Fruit fly (Drosophila melanogaster) whole organism, embryonic: ENCODE data around the gene CG10512.

ENCODE experiments used
- CG10462 ChIP-seq: fragments of 200-800 bp; sonication (Bioruptor generic); optimal IDR thresholded peaks from 2 replicates; lab custom pipeline; 2016; ENCODE audit warnings: missing biosample characterization, missing genetic modification characterization
- CG10543 ChIP-seq: fragments of 200-800 bp; sonication (Bioruptor generic); optimal IDR thresholded peaks from 3 replicates; lab custom pipeline; 2017; ENCODE audit warnings: missing biosample characterization, mild to moderate bottlenecking, missing genetic modification characterization, moderate library complexity
- CG11085 ChIP-seq: fragments of 200-800 bp; sonication (Bioruptor generic); IDR thresholded peaks from 2 replicates; pipeline ENCODE4 v1.3.6; 2022; ENCODE audit warnings: missing biosample characterization, missing genetic modification characterization
- CG11398 ChIP-seq: fragments of 200-800 bp; sonication (Bioruptor generic); optimal IDR thresholded peaks from 2 replicates; lab custom pipeline; 2016; ENCODE audit warnings: missing biosample characterization, missing genetic modification characterization
- CG11456 ChIP-seq: fragments of 200-800 bp; sonication (Bioruptor generic); IDR thresholded peaks from 3 replicates; pipeline ENCODE4 v1.3.6; 2022; ENCODE audit warnings: missing biosample characterization, missing genetic modification characterization
- CG12769 ChIP-seq: fragments of 200-800 bp; sonication (Bioruptor generic); optimal IDR thresholded peaks from 2 replicates; lab custom pipeline; 2019; ENCODE audit warnings: missing biosample characterization, mild to moderate bottlenecking, missing genetic modification characterization, moderate library complexity
- CG16815 ChIP-seq: fragments of 200-800 bp; sonication (Bioruptor generic); optimal IDR thresholded peaks from 3 replicates; lab custom pipeline; 2017; ENCODE audit warnings: missing biosample characterization, mild to moderate bottlenecking, missing genetic modification characterization
- CG17385 ChIP-seq: fragments of 200-800 bp; sonication (Bioruptor generic); optimal IDR thresholded peaks from 3 replicates; lab custom pipeline; 2018; ENCODE audit warnings: missing biosample characterization, mild to moderate bottlenecking, missing genetic modification characterization
- CG18011 ChIP-seq: fragments of 200-800 bp; sonication (Bioruptor generic); optimal IDR thresholded peaks from 2 replicates; lab custom pipeline; 2017; ENCODE audit warnings: missing biosample characterization, missing genetic modification characterization, mild to moderate bottlenecking, moderate library complexity, missing genotype
- CG18764 ChIP-seq: fragments of 200-800 bp; sonication (Bioruptor generic); optimal IDR thresholded peaks from 3 replicates; lab custom pipeline; 2016; ENCODE audit warnings: missing biosample characterization, missing genetic modification characterization
- CG2875 ChIP-seq: fragments of 200-800 bp; sonication (Bioruptor generic); optimal IDR thresholded peaks from 2 replicates; lab custom pipeline; 2017; ENCODE audit warnings: missing biosample characterization, mild to moderate bottlenecking, missing genetic modification characterization, missing genetic modification reagents
- CG30431 ChIP-seq: fragments of 200-800 bp; sonication (Bioruptor generic); optimal IDR thresholded peaks from 2 replicates; lab custom pipeline; 2017; ENCODE audit warnings: missing biosample characterization, missing genetic modification characterization
- CG31224 ChIP-seq: fragments of 200-800 bp; sonication (Bioruptor generic); IDR thresholded peaks from 2 replicates; pipeline ENCODE4 v1.3.6; 2022; ENCODE audit warnings: missing biosample characterization, missing genetic modification characterization
- CG32532 ChIP-seq: fragments of 200-800 bp; sonication (Bioruptor generic); IDR thresholded peaks from 2 replicates; pipeline ENCODE4 v1.3.6; 2022; ENCODE audit warnings: missing biosample characterization, missing genetic modification characterization
- CG34376 ChIP-seq: fragments of 200-800 bp; sonication (Bioruptor generic); optimal IDR thresholded peaks from 2 replicates; lab custom pipeline; 2018; ENCODE audit warnings: missing biosample characterization, mild to moderate bottlenecking, missing genetic modification characterization
- CG4854 ChIP-seq: fragments of 200-800 bp; sonication (Bioruptor generic); optimal IDR thresholded peaks from 2 replicates; lab custom pipeline; 2016; ENCODE audit warnings: missing biosample characterization, missing genetic modification characterization, inconsistent platforms
- CG8089 ChIP-seq: fragments of 200-800 bp; sonication (Bioruptor generic); optimal IDR thresholded peaks from 3 replicates; lab custom pipeline; 2016; ENCODE audit warnings: missing biosample characterization, missing genetic modification characterization
- CG8359 ChIP-seq: fragments of 200-800 bp; sonication (Bioruptor generic); optimal IDR thresholded peaks from 2 replicates; lab custom pipeline; 2017; ENCODE audit warnings: missing biosample characterization, mild to moderate bottlenecking, missing genetic modification characterization, borderline replicate concordance
- CoRest ChIP-seq: fragments of 200-800 bp; sonication (Bioruptor generic); optimal IDR thresholded peaks from 3 replicates; lab custom pipeline; 2018; ENCODE audit warnings: missing biosample characterization, mild to moderate bottlenecking, missing genetic modification characterization, moderate library complexity
- Dbx ChIP-seq: fragments of 200-800 bp; sonication (Bioruptor generic); IDR thresholded peaks from 3 replicates; pipeline ENCODE4 v1.3.6; 2022; ENCODE audit warnings: missing biosample characterization, missing genetic modification characterization
- Dfd ChIP-seq, 2 experiments: fragments of >200 bp; optimal IDR thresholded peaks; 2 replicates each; lab custom pipeline; 2017; ENCODE audit warnings: missing biosample characterization in 2 of 2, missing genetic modification characterization in 2 of 2
- HLH3B ChIP-seq: fragments of 200-800 bp; sonication (Bioruptor generic); IDR thresholded peaks from 2 replicates; pipeline ENCODE4 v1.3.6; 2022; ENCODE audit warnings: missing biosample characterization, missing genetic modification characterization
- HmgD ChIP-seq: fragments of 200-800 bp; sonication (Bioruptor generic); optimal IDR thresholded peaks from 3 replicates; lab custom pipeline; 2016; ENCODE audit warnings: missing biosample characterization, missing genetic modification characterization
- Lpt ChIP-seq: fragments of >200 bp; optimal IDR thresholded peaks from 2 replicates; lab custom pipeline; 2018; ENCODE audit warnings: missing biosample characterization, missing genetic modification characterization
- MTF-1 ChIP-seq: fragments of 200-800 bp; sonication (Bioruptor generic); optimal IDR thresholded peaks from 2 replicates; lab custom pipeline; 2018; ENCODE audit warnings: missing biosample characterization, mild to moderate bottlenecking, missing genetic modification characterization, borderline replicate concordance
- Oli ChIP-seq: fragments of 200-800 bp; sonication (Bioruptor generic); optimal IDR thresholded peaks from 2 replicates; lab custom pipeline; 2018; ENCODE audit warnings: missing biosample characterization, mild to moderate bottlenecking, missing genetic modification characterization, moderate library complexity
- Rx ChIP-seq: fragments of 200-800 bp; sonication (Bioruptor generic); IDR thresholded peaks from 2 replicates; pipeline ENCODE4 v1.3.6; 2022; ENCODE audit warnings: missing biosample characterization, missing genetic modification characterization
- Sin3A ChIP-seq: fragments of >200 bp; optimal IDR thresholded peaks from 2 replicates; lab custom pipeline; 2018
- ac ChIP-seq: fragments of 200-800 bp; sonication (Bioruptor generic); optimal IDR thresholded peaks from 3 replicates; lab custom pipeline; 2017; ENCODE audit warnings: missing biosample characterization, mild to moderate bottlenecking, missing genetic modification characterization
- az2 ChIP-seq: fragments of 200-800 bp; sonication (Bioruptor generic); optimal IDR thresholded peaks from 3 replicates; lab custom pipeline; 2016; ENCODE audit warnings: missing biosample characterization, missing genetic modification characterization
- bigmax ChIP-seq: fragments of 200-800 bp; sonication (Bioruptor generic); optimal IDR thresholded peaks from 2 replicates; lab custom pipeline; 2018; ENCODE audit warnings: missing biosample characterization, mild to moderate bottlenecking, missing genetic modification characterization
- cg ChIP-seq: fragments of 200-800 bp; sonication (Bioruptor generic); optimal IDR thresholded peaks from 3 replicates; lab custom pipeline; 2019; ENCODE audit warnings: missing biosample characterization, mild to moderate bottlenecking, missing genetic modification characterization, moderate library complexity
- chinmo ChIP-seq: fragments of 200-800 bp; sonication (Bioruptor generic); IDR thresholded peaks from 4 replicates; pipeline ENCODE4 v1.3.6; 2022; ENCODE audit warnings: missing biosample characterization, missing genetic modification characterization; ENCODE audit not compliant: partially characterized antibody
- disco-r ChIP-seq: fragments of 200-800 bp; sonication (Bioruptor generic); optimal IDR thresholded peaks from 2 replicates; lab custom pipeline; 2016; ENCODE audit warnings: missing biosample characterization, missing genetic modification characterization
- dmrt11E ChIP-seq: fragments of 200-800 bp; sonication (Bioruptor generic); optimal IDR thresholded peaks from 3 replicates; lab custom pipeline; 2018; ENCODE audit warnings: missing biosample characterization, mild to moderate bottlenecking, missing genetic modification characterization, moderate library complexity
- eve ChIP-seq, 2 experiments: fragments of >200 bp; optimal IDR thresholded peaks; 2 replicates each; lab custom pipeline; 2017; ENCODE audit warnings: missing biosample characterization in 2 of 2, missing genetic modification characterization in 2 of 2
- exex ChIP-seq: fragments of 200-800 bp; sonication (Bioruptor generic); optimal IDR thresholded peaks from 4 replicates; lab custom pipeline; 2018; ENCODE audit warnings: missing biosample characterization, mild to moderate bottlenecking, missing genetic modification characterization, moderate library complexity
- ftz-f1 ChIP-seq: fragments of 200-800 bp; sonication (Bioruptor generic); optimal IDR thresholded peaks from 2 replicates; lab custom pipeline; 2016; ENCODE audit warnings: missing biosample characterization, missing genetic modification characterization
- hbn ChIP-seq: fragments of 200-800 bp; sonication (Bioruptor generic); IDR thresholded peaks from 2 replicates; pipeline ENCODE4 v1.3.6; 2022; ENCODE audit warnings: missing biosample characterization, missing genetic modification characterization; ENCODE audit not compliant: partially characterized antibody
- insv ChIP-seq, 2 experiments: fragments of 200-800 bp; sonication (Bioruptor generic); optimal IDR thresholded peaks; 3 replicates each; lab custom pipeline; 2016 to 2018; ENCODE audit warnings: missing biosample characterization in 2 of 2, missing genetic modification characterization in 2 of 2
- mirr ChIP-seq: fragments of 200-800 bp; sonication (Bioruptor generic); optimal IDR thresholded peaks from 3 replicates; lab custom pipeline; 2018; ENCODE audit warnings: missing biosample characterization, mild to moderate bottlenecking, missing genetic modification characterization
- nerfin-1 ChIP-seq: fragments of 200-800 bp; sonication (Bioruptor generic); optimal IDR thresholded peaks from 3 replicates; lab custom pipeline; 2019; ENCODE audit warnings: missing biosample characterization, mild to moderate bottlenecking, missing genetic modification characterization, moderate library complexity
- pfk ChIP-seq: fragments of 200-800 bp; sonication (Bioruptor generic); optimal IDR thresholded peaks from 2 replicates; lab custom pipeline; 2018; ENCODE audit warnings: missing biosample characterization, mild to moderate bottlenecking, missing genetic modification characterization, moderate library complexity
- slou ChIP-seq: fragments of 200-800 bp; sonication (Bioruptor generic); optimal IDR thresholded peaks from 3 replicates; lab custom pipeline; 2016; ENCODE audit warnings: missing biosample characterization, missing genetic modification characterization
- sug ChIP-seq: fragments of 200-800 bp; optimal IDR thresholded peaks from 2 replicates; lab custom pipeline; 2019; ENCODE audit warnings: missing biosample characterization, mild to moderate bottlenecking, missing genetic modification characterization, moderate library complexity
- tgo ChIP-seq: fragments of 200-800 bp; sonication (Bioruptor generic); IDR thresholded peaks from 3 replicates; pipeline ENCODE4 v1.3.6; 2022; ENCODE audit warnings: missing biosample characterization, missing genetic modification characterization
- tna ChIP-seq: fragments of 200-800 bp; sonication (Bioruptor generic); IDR thresholded peaks from 2 replicates; pipeline ENCODE4 v1.3.6; 2022; ENCODE audit warnings: missing biosample characterization, missing genetic modification characterization; ENCODE audit not compliant: partially characterized antibody
- vfl ChIP-seq: fragments of 200-800 bp; sonication (Bioruptor generic); optimal IDR thresholded peaks from 2 replicates; lab custom pipeline; 2016; ENCODE audit warnings: missing biosample characterization, missing genetic modification characterization
- wek ChIP-seq: fragments of 200-800 bp; sonication (Bioruptor generic); optimal IDR thresholded peaks from 3 replicates; lab custom pipeline; 2018; ENCODE audit warnings: missing biosample characterization, mild to moderate bottlenecking, missing genetic modification characterization, moderate library complexity

The CG10512 gene

DNA sequence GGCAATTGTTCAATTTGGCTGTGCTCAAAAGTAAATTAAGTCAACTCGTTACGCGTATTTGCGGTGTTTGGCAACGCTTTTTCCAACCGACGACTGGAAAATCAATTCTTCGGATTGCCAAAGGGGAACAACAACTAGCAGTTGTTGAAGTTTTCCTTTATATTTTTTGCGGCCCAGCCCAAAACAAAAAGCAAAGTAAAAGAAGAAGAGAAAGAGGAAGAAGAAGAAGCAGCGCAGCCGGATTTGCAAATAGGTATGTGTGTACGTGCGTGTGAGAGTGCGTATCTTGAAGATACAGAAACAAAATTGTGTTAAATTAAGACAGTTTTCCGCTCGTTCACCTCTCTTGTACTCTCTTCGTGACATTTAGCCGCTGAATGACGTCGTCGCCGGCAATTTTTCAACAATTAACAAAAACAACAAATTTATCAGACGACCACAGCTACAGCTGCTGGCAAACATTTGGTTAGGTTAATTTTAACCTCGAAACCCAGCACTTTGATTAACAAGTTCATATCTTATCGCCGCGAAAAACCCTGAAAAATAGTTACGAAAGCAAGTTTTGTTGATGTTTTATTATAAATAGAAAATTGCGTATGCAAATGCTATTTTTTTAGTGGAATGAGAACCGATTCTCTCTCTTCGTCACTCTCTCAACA is 26.3 kb upstream of the CG10512 start (continued):
- TF ChIP-seq vfl (GFP tag; lab: Kevin White, UChicago) (no peak), tgo (GFP tag; lab: Robert Waterston, UW) (no peak), CG12769 (tag; lab: Kevin White, UChicago) (no peak), tna (no peak), CG34376 (peak; percentile 21), CG18011 (GFP tag; lab: Kevin White, UChicago) (no peak), hbn (GFP tag; lab: Robert Waterston, UW) (0 out of 2 replicates have a peak, but pooled peaks have one; percentile 15), exex (tag; lab: Kevin White, UChicago) (peak; percentile 49), CoRest (tag; lab: Kevin White, UChicago) (no peak), cg (peak; percentile 48), Rx (GFP tag; lab: Robert Waterston, UW) (no peak), CG10543 (GFP tag; lab: Kevin White, UChicago) (no peak), mirr (GFP tag; lab: Kevin White, UChicago) (peak; percentile 21), ftz-f1 (GFP tag; lab: Kevin White, UChicago) (peak; percentile 24), MTF-1 (GFP tag; lab: Kevin White, UChicago) (no peak), sug (tag; lab: Kevin White, UChicago) (peak; percentile 45), CG31224 (no peak), CG17385 (GFP tag; lab: Kevin White, UChicago) (peak; percentile 98), bigmax (GFP tag; lab: Kevin White, UChicago) (peak; percentile 82), wek (GFP tag; lab: Kevin White, UChicago) (no peak), CG11085 (GFP tag; lab: Robert Waterston, UW) (no peak), CG11456 (GFP tag; lab: Robert Waterston, UW) (no peak)

- TF ChIP-seq Sin3A (lab: Kevin White, UChicago), result no peak
- peak; percentile 52 for TF ChIP-seq Oli (tag; lab: Kevin White, UChicago)
- TF ChIP-seq CG2875, result no peak
- TF ChIP-seq nerfin-1 (tag; lab: Kevin White, UChicago), result no peak
- TF ChIP-seq chinmo (GFP tag; lab: Robert Waterston, UW), result no peak
- TF ChIP-seq pfk (GFP tag; lab: Kevin White, UChicago), result no peak
- peak; percentile 31 for TF ChIP-seq CG16815
- TF ChIP-seq insv (GFP tag; optimal IDR thresholded peaks at IDR 0.05; lab: Kevin White, UChicago), result no peak
- TF ChIP-seq CG8359 (GFP tag; lab: Kevin White, UChicago), result no peak
- no peak for TF ChIP-seq dmrt11E (tag; lab: Kevin White, UChicago)
- no peak for TF ChIP-seq ac (GFP tag; lab: Kevin White, UChicago)
- TF ChIP-seq az2 (GFP tag; lab: Kevin White, UChicago), result peak; percentile 47
- TF ChIP-seq Lpt (GFP tag; lab: Kevin White, UChicago), result no peak
- TF ChIP-seq slou (GFP tag; lab: Kevin White, UChicago), result peak; percentile 45
- no peak for TF ChIP-seq CG11398 (GFP tag; lab: Kevin White, UChicago)
- peak; percentile 53; the same call in 1 of the 2 replicates for TF ChIP-seq HLH3B
- no peak for TF ChIP-seq Dfd (GFP tag; optimal IDR thresholded peaks at IDR 0.05; lab: Kevin White, UChicago)
- no peak for TF ChIP-seq eve (GFP tag; optimal IDR thresholded peaks at IDR 0.05; lab: Kevin White, UChicago)
- peak; percentile 5 for TF ChIP-seq CG18764 (GFP tag; lab: Kevin White, UChicago)
- no peak for TF ChIP-seq disco-r (GFP tag; lab: Kevin White, UChicago)
- peak; percentile 93 for TF ChIP-seq CG32532 (GFP tag; lab: Robert Waterston, UW)
- TF ChIP-seq CG30431 (GFP tag; lab: Kevin White, UChicago), result no peak
- TF ChIP-seq CG4854 (GFP tag; lab: Kevin White, UChicago), result peak; percentile 28
- TF ChIP-seq CG8089 (GFP tag; lab: Kevin White, UChicago), result no peak
- TF ChIP-seq HmgD (GFP tag; lab: Kevin White, UChicago), result no peak
- peak; percentile 89 for TF ChIP-seq Dbx (GFP tag; lab: Robert Waterston, UW)
- TF ChIP-seq CG10462, result no peak
Observed at dm6 chr3L:21176935-21177581, 25.7 kb upstream of the CG10512 start.
